Worm (Caenorhabditis elegans) whole organism, L2 larva: ENCODE measurements around the gene fbxa-11.

Source experiments
- ZK546.5 ChIP-seq: sonication (generic microtip); optimal IDR thresholded peaks from 2 replicates; lab custom pipeline; 2017; ENCODE audit warnings: missing biosample characterization, missing genetic modification characterization
- aly-2 ChIP-seq: fragments of 150-350 bp; optimal IDR thresholded peaks from 2 replicates; lab custom pipeline; 2014; ENCODE audit warnings: missing biosample characterization, missing genetic modification characterization
- ceh-82 ChIP-seq: fragments of 150-350 bp; optimal IDR thresholded peaks from 2 replicates; lab custom pipeline; 2014; ENCODE audit warnings: missing biosample characterization, missing genetic modification characterization
- lin-11 ChIP-seq: fragments of 150-350 bp; sonication (generic microtip); optimal IDR thresholded peaks from 2 replicates; lab custom pipeline; 2014; ENCODE audit warnings: missing biosample characterization, missing genetic modification characterization, inconsistent platforms, mixed read lengths
- lsy-2 ChIP-seq, 2 experiments: fragments of 150-350 bp in 1 of 2; sonication (generic microtip) in 1 of 2; optimal IDR thresholded peaks; 2 replicates each; lab custom pipeline; 2014 to 2017; ENCODE audit warnings: missing biosample characterization in 2 of 2, missing genetic modification characterization in 2 of 2
- nhr-11 ChIP-seq: fragments of 150-350 bp; optimal IDR thresholded peaks from 2 replicates; lab custom pipeline; 2014; ENCODE audit warnings: missing biosample characterization, missing genetic modification characterization
- nhr-6 ChIP-seq: fragments of 150-350 bp; optimal IDR thresholded peaks from 2 replicates; lab custom pipeline; 2014; ENCODE audit warnings: missing biosample characterization, missing genetic modification characterization
- skn-1 ChIP-seq: sonication (generic microtip); optimal IDR thresholded peaks from 2 replicates; lab custom pipeline; 2017; ENCODE audit warnings: missing biosample characterization, missing genetic modification characterization
- sma-3 ChIP-seq: sonication (generic microtip); optimal IDR thresholded peaks from 2 replicates; lab custom pipeline; 2016; ENCODE audit warnings: missing genetic modification reagents, missing genetic modification characterization, missing compliant biosample characterization
- snpc-4 ChIP-seq: fragments of 150-350 bp; optimal IDR thresholded peaks from 2 replicates; lab custom pipeline; 2014; ENCODE audit warnings: missing biosample characterization, missing genetic modification characterization
- unc-39 ChIP-seq: fragments of 150-350 bp; optimal IDR thresholded peaks from 2 replicates; lab custom pipeline; 2014; ENCODE audit warnings: missing biosample characterization, missing genetic modification characterization
- unc-62 ChIP-seq: fragments of 150-350 bp; optimal IDR thresholded peaks from 2 replicates; lab custom pipeline; 2014; ENCODE audit warnings: missing biosample characterization, missing genetic modification reagents, missing genetic modification characterization
- zag-1 ChIP-seq: fragments of 150-350 bp; optimal IDR thresholded peaks from 2 replicates; lab custom pipeline; 2014; ENCODE audit warnings: missing biosample characterization, missing genetic modification characterization

DNA sequence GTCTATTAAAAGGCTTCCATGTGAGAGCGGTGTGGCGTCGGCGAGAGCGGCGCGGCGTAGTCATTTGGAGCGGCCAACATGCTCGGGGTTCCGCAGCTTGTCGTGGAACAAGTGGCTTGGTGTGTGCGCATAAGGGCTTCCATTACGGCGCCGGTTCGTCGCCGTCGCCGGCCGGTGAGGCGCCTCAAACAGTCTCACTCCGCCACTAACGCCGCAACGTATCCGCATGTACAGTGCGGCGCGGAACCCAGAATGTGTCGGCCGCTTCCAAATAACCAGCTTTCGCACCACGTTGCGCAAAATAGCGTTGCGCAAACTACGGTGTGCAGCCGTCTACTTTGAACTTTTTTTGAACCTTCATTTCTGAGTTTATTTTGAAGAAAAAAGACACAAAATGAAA lies 20.3 kb downstream of the fbxa-11 start:
- TF ChIP-seq aly-2 (tag; lab: Kevin White, UChicago) (no peak), unc-39 (tag; lab: Kevin White, UChicago) (no peak), nhr-11 (no peak), nhr-6 (no peak), unc-62 (GFP tag; lab: Kevin White, UChicago) (no peak), lsy-2 (tag; optimal IDR thresholded peaks at IDR 0.05; lab: Kevin White, UChicago) (no peak), lin-11 (no peak), snpc-4 (tag; lab: Kevin White, UChicago) (no peak), ceh-82 (tag; lab: Kevin White, UChicago) (no peak), zag-1 (tag; lab: Kevin White, UChicago) (no peak), skn-1 (no peak), ZK546.5 (no peak), sma-3 (GFP tag; lab: Kevin White, UChicago) (no peak)
